Worm (Caenorhabditis elegans) whole organism, L1 larva: ENCODE measurements around the gene nspd-3.

Experiments used
- C04F5.9 ChIP-seq: sonication (generic microtip); optimal IDR thresholded peaks from 2 replicates; lab custom pipeline; 2016; ENCODE audit warnings: missing genetic modification characterization, missing compliant biosample characterization
- C34B4.2 ChIP-seq: sonication (generic microtip); optimal IDR thresholded peaks from 2 replicates; lab custom pipeline; 2017; ENCODE audit warnings: mild to moderate bottlenecking, missing genetic modification characterization, missing compliant biosample characterization
- F16B12.6 ChIP-seq: fragments of 150-350 bp; optimal IDR thresholded peaks from 2 replicates; lab custom pipeline; 2014; ENCODE audit warnings: missing biosample characterization, missing genetic modification characterization
- Y116A8C.19 ChIP-seq: sonication (generic microtip); optimal IDR thresholded peaks from 2 replicates; lab custom pipeline; 2016; ENCODE audit warnings: missing compliant biosample characterization, missing genetic modification characterization, borderline replicate concordance
- aha-1 ChIP-seq: fragments of 150-350 bp; optimal IDR thresholded peaks from 2 replicates; lab custom pipeline; 2014; ENCODE audit warnings: missing biosample characterization, missing genetic modification characterization
- aly-2 ChIP-seq: fragments of 150-350 bp; optimal IDR thresholded peaks from 2 replicates; lab custom pipeline; 2014; ENCODE audit warnings: missing biosample characterization, missing genetic modification characterization
- blmp-1 ChIP-seq: fragments of 150-350 bp; optimal IDR thresholded peaks from 2 replicates; lab custom pipeline; 2014; ENCODE audit warnings: missing biosample characterization, missing genetic modification characterization
- ceh-82 ChIP-seq, 3 experiments: fragments of 150-350 bp in 1 of 3; sonication (generic microtip) in 2 of 3; optimal IDR thresholded peaks; 2 replicates each; lab custom pipeline; 2014 to 2017; ENCODE audit warnings: missing biosample characterization in 3 of 3, missing genetic modification characterization in 3 of 3
- ceh-88 ChIP-seq: fragments of 200-800 bp; sonication (Bioruptor generic); IDR thresholded peaks from 2 replicates; pipeline ENCODE4 v1.3.6; 2022; ENCODE audit warnings: missing genetic modification characterization, missing compliant biosample characterization
- dpl-1 ChIP-seq, 3 experiments: fragments of 150-350 bp in 2 of 3; sonication (generic microtip) in 1 of 3; optimal IDR thresholded peaks; 2 replicates each; lab custom pipeline; 2014 to 2017; ENCODE audit warnings: missing biosample characterization in 3 of 3, missing genetic modification characterization in 3 of 3, missing genetic modification reagents in 3 of 3
- efl-1 ChIP-seq, 4 experiments: fragments of 150-350 bp; optimal IDR thresholded peaks in 3 of 4; peaks in 1 of 4; 1 replicate in 1 of 4; 2 replicates in 3 of 4; lab custom pipeline; 2014; ENCODE audit warnings: missing biosample characterization in 2 of 4, missing genetic modification characterization in 2 of 4, missing genetic modification reagents in 2 of 4
- efl-3 ChIP-seq: fragments of 200-800 bp; sonication (Bioruptor generic); optimal IDR thresholded peaks from 2 replicates; lab custom pipeline; 2018; ENCODE audit warnings: mild to moderate bottlenecking, missing genetic modification characterization, missing compliant biosample characterization
- egl-27 ChIP-seq, 2 experiments: fragments of 150-350 bp in 1 of 2; sonication (generic microtip); optimal IDR thresholded peaks; 3 replicates each; lab custom pipeline; 2017 to 2018; ENCODE audit warnings: missing biosample characterization in 2 of 2, missing genetic modification characterization in 2 of 2, missing genetic modification reagents in 2 of 2
- elt-2 ChIP-seq: sonication (generic microtip); optimal IDR thresholded peaks from 2 replicates; lab custom pipeline; 2016; ENCODE audit warnings: missing genetic modification characterization, mild to moderate bottlenecking, inconsistent platforms, missing compliant biosample characterization, missing genetic modification reagents
- elt-3 ChIP-seq, 6 experiments: fragments of 150-350 bp in 1 of 6; sonication (generic microtip); optimal IDR thresholded peaks; 2 replicates each; lab custom pipeline; 2017 to 2018; ENCODE audit warnings: missing biosample characterization in 6 of 6, missing genetic modification characterization in 6 of 6, inconsistent platforms in 1 of 6
- ets-5 ChIP-seq: fragments of 200-800 bp; sonication (Bioruptor generic); IDR thresholded peaks from 2 replicates; pipeline ENCODE4 v1.3.6; 2022; ENCODE audit warnings: missing genetic modification characterization, missing compliant biosample characterization
- fkh-10 ChIP-seq: sonication (generic microtip); optimal IDR thresholded peaks from 2 replicates; lab custom pipeline; 2017; ENCODE audit warnings: missing biosample characterization, missing genetic modification reagents, missing genetic modification characterization
- fkh-4 ChIP-seq: sonication (generic microtip); optimal IDR thresholded peaks from 2 replicates; lab custom pipeline; 2016; ENCODE audit warnings: missing compliant biosample characterization, missing genetic modification characterization, borderline replicate concordance
- fkh-8 ChIP-seq: sonication (generic microtip); optimal IDR thresholded peaks from 2 replicates; lab custom pipeline; 2016; ENCODE audit warnings: mild to moderate bottlenecking, missing genetic modification characterization, missing compliant biosample characterization
- fos-1 ChIP-seq: fragments of 150-350 bp; optimal IDR thresholded peaks from 2 replicates; lab custom pipeline; 2014; ENCODE audit warnings: missing biosample characterization, missing genetic modification characterization
- grh-1 ChIP-seq: fragments of 200-800 bp; sonication (Bioruptor generic); IDR thresholded peaks from 2 replicates; pipeline ENCODE4 v1.3.6; 2022; ENCODE audit warnings: missing genetic modification reagents, missing genetic modification characterization, missing compliant biosample characterization
- hpl-2 ChIP-seq: fragments of 150-350 bp; optimal IDR thresholded peaks from 2 replicates; lab custom pipeline; 2014; ENCODE audit warnings: missing biosample characterization, missing genetic modification reagents, missing genetic modification characterization
- irx-1 ChIP-seq: sonication (generic microtip); optimal IDR thresholded peaks from 2 replicates; lab custom pipeline; 2016; ENCODE audit warnings: missing genetic modification characterization, missing compliant biosample characterization
- isw-1 ChIP-seq: fragments of 200-800 bp; sonication (Bioruptor generic); IDR thresholded peaks from 2 replicates; pipeline ENCODE4 v1.3.6; 2022; ENCODE audit warnings: missing genetic modification characterization, missing compliant biosample characterization
- jun-1 ChIP-seq: fragments of 150-350 bp; optimal IDR thresholded peaks from 2 replicates; lab custom pipeline; 2014; ENCODE audit warnings: missing biosample characterization, missing genetic modification reagents, missing genetic modification characterization
- lin-14 ChIP-seq: fragments of 200-800 bp; sonication (Bioruptor generic); optimal IDR thresholded peaks from 2 replicates; lab custom pipeline; 2018; ENCODE audit warnings: mild to moderate bottlenecking, missing genetic modification characterization, moderate library complexity, missing compliant biosample characterization
- lin-35 ChIP-seq, 2 experiments: fragments of 150-350 bp; optimal IDR thresholded peaks; 2 replicates each; lab custom pipeline; 2014; ENCODE audit warnings: missing biosample characterization in 2 of 2, missing genetic modification characterization in 2 of 2, missing genetic modification reagents in 2 of 2
- lin-39 ChIP-seq: fragments of 150-350 bp; optimal IDR thresholded peaks from 2 replicates; lab custom pipeline; 2014; ENCODE audit warnings: missing biosample characterization, missing genetic modification reagents, missing genetic modification characterization
- lir-3 ChIP-seq: sonication (generic microtip); optimal IDR thresholded peaks from 2 replicates; lab custom pipeline; 2016; ENCODE audit warnings: mild to moderate bottlenecking, missing genetic modification characterization, moderate library complexity, missing compliant biosample characterization; ENCODE audit not compliant: poor library complexity
- lsy-2 ChIP-seq, 2 experiments: fragments of 150-350 bp; optimal IDR thresholded peaks; 2 replicates each; lab custom pipeline; 2014; ENCODE audit warnings: missing biosample characterization in 2 of 2, missing genetic modification characterization in 2 of 2
- mab-9 ChIP-seq: fragments of 200-800 bp; sonication (Bioruptor generic); IDR thresholded peaks from 2 replicates; pipeline ENCODE4 v1.3.6; 2022; ENCODE audit warnings: missing genetic modification reagents, missing genetic modification characterization, missing compliant biosample characterization
- mef-2 ChIP-seq: fragments of 150-350 bp; optimal IDR thresholded peaks from 2 replicates; lab custom pipeline; 2014; ENCODE audit warnings: missing biosample characterization, missing genetic modification characterization
- nhr-11 ChIP-seq: fragments of 150-350 bp; optimal IDR thresholded peaks from 2 replicates; lab custom pipeline; 2014; ENCODE audit warnings: missing biosample characterization, missing genetic modification characterization
- nhr-20 ChIP-seq: sonication (generic microtip); optimal IDR thresholded peaks from 2 replicates; lab custom pipeline; 2016; ENCODE audit warnings: mild to moderate bottlenecking, missing genetic modification characterization, missing compliant biosample characterization
- nhr-237 ChIP-seq: fragments of 150-350 bp; optimal IDR thresholded peaks from 2 replicates; lab custom pipeline; 2014; ENCODE audit warnings: missing biosample characterization, missing genetic modification characterization
- nhr-47 ChIP-seq: sonication (generic microtip); optimal IDR thresholded peaks from 2 replicates; lab custom pipeline; 2016; ENCODE audit warnings: mild to moderate bottlenecking, missing genetic modification characterization, moderate library complexity, missing compliant biosample characterization
- nhr-71 ChIP-seq: sonication (generic microtip); optimal IDR thresholded peaks from 2 replicates; lab custom pipeline; 2016; ENCODE audit warnings: mild to moderate bottlenecking, missing genetic modification characterization, moderate library complexity, missing compliant biosample characterization
- nhr-76 ChIP-seq: sonication (generic microtip); optimal IDR thresholded peaks from 2 replicates; lab custom pipeline; 2017; ENCODE audit warnings: missing biosample characterization, missing genetic modification characterization
- nhr-85 ChIP-seq: sonication (generic microtip); peaks from one replicate; lab custom pipeline; 2016; ENCODE audit warnings: missing genetic modification characterization, inconsistent platforms, missing compliant biosample characterization
- rnt-1 ChIP-seq: sonication (generic microtip); optimal IDR thresholded peaks from 2 replicates; lab custom pipeline; 2016; ENCODE audit warnings: mild to moderate bottlenecking, missing genetic modification characterization, moderate library complexity, missing compliant biosample characterization
- snu-23 ChIP-seq: sonication (generic microtip); optimal IDR thresholded peaks from 2 replicates; lab custom pipeline; 2016; ENCODE audit warnings: missing genetic modification characterization, missing compliant biosample characterization
- sox-4 ChIP-seq: sonication (generic microtip); optimal IDR thresholded peaks from 2 replicates; lab custom pipeline; 2016; ENCODE audit warnings: missing genetic modification characterization, missing compliant biosample characterization
- tbx-2 ChIP-seq: sonication (generic microtip); optimal IDR thresholded peaks from 2 replicates; lab custom pipeline; 2016; ENCODE audit warnings: missing genetic modification characterization, missing compliant biosample characterization
- tlp-1 ChIP-seq: fragments of 150-350 bp; optimal IDR thresholded peaks from 2 replicates; lab custom pipeline; 2014; ENCODE audit warnings: missing biosample characterization, missing genetic modification characterization
- unc-130 ChIP-seq: fragments of 150-350 bp; optimal IDR thresholded peaks from 2 replicates; lab custom pipeline; 2017; ENCODE audit warnings: missing biosample characterization, missing genetic modification characterization, inconsistent platforms
- xbp-1 ChIP-seq: sonication (generic microtip); optimal IDR thresholded peaks from 2 replicates; lab custom pipeline; 2016; ENCODE audit warnings: missing genetic modification characterization, missing compliant biosample characterization
- zag-1 ChIP-seq: fragments of 150-350 bp; optimal IDR thresholded peaks from 2 replicates; lab custom pipeline; 2014; ENCODE audit warnings: missing biosample characterization, missing genetic modification characterization
- zip-4 ChIP-seq: fragments of 200-800 bp; sonication (Bioruptor generic); optimal IDR thresholded peaks from 2 replicates; lab custom pipeline; 2018; ENCODE audit warnings: mild to moderate bottlenecking, missing genetic modification characterization, moderate library complexity, missing compliant biosample characterization
- ztf-11 ChIP-seq, 2 experiments: sonication (generic microtip); optimal IDR thresholded peaks; 2 replicates each; lab custom pipeline; 2016 to 2017; ENCODE audit warnings: missing genetic modification characterization in 2 of 2, missing biosample characterization in 1 of 2, missing compliant biosample characterization in 1 of 2

Gene nspd-3

ce11 chrIV:5134798-5135197 is 28.0 kb downstream of the nspd-3 start:
- TF ChIP-seq efl-3 (GFP tag; lab: Kevin White, UChicago), result no peak
- TF ChIP-seq unc-130 (tag; lab: Kevin White, UChicago), result no peak
- no peak for TF ChIP-seq nhr-47
- TF ChIP-seq egl-27 (tag; optimal IDR thresholded peaks at IDR 0.05; lab: Kevin White, UChicago), result no peak
- peak; percentile 5 to 16 for TF ChIP-seq lin-35 (GFP tag; optimal IDR thresholded peaks at IDR 0.05; lab: Kevin White, UChicago)
- TF ChIP-seq nhr-85 (tag; lab: Kevin White, UChicago), result peak; percentile 57
- TF ChIP-seq isw-1, result no peak
- TF ChIP-seq ceh-82 (tag; optimal IDR thresholded peaks at IDR 0.05; lab: Kevin White, UChicago), result no peak
- no peak for TF ChIP-seq irx-1 (tag; lab: Kevin White, UChicago)
- peak; percentile 22 for TF ChIP-seq blmp-1 (tag; lab: Kevin White, UChicago)
- TF ChIP-seq nhr-76 (tag; lab: Kevin White, UChicago), result no peak
- peak; percentile 59 for TF ChIP-seq fos-1
- TF ChIP-seq lin-14 (GFP tag; lab: Kevin White, UChicago), result peak; percentile 59
- TF ChIP-seq aly-2 (tag; lab: Kevin White, UChicago), result no peak
- no peak for TF ChIP-seq rnt-1
- TF ChIP-seq tbx-2 (tag; lab: Kevin White, UChicago), result no peak
- no peak for TF ChIP-seq elt-3 (tag; optimal IDR thresholded peaks at IDR 0.05; lab: Kevin White, UChicago)

ce11 chrIV:5133791-5134370 is 29.0 kb downstream of the nspd-3 start:
- no peak for TF ChIP-seq irx-1 (tag; lab: Kevin White, UChicago)
- no peak for TF ChIP-seq zip-4
- no peak for TF ChIP-seq sox-4 (tag; lab: Kevin White, UChicago)
- TF ChIP-seq jun-1 (tag; lab: Kevin White, UChicago), result no peak
- no peak for TF ChIP-seq fkh-8 (tag; lab: Kevin White, UChicago)
- no peak for TF ChIP-seq nhr-76 (tag; lab: Kevin White, UChicago)
- no peak for TF ChIP-seq zag-1
- no peak for TF ChIP-seq fkh-4
- peak; percentile 28 for TF ChIP-seq nhr-47
- no peak for TF ChIP-seq lin-39 (tag; lab: Kevin White, UChicago)
- no peak for TF ChIP-seq F16B12.6
- TF ChIP-seq lir-3 (tag; lab: Kevin White, UChicago), result no peak
- no peak for TF ChIP-seq efl-1 (optimal IDR thresholded peaks at IDR 0.05; lab: Kevin White, UChicago)
- TF ChIP-seq efl-1 (GFP tag; optimal IDR thresholded peaks at IDR 0.05 in 1 of 2; lab: Kevin White, UChicago), result peak in 1 of 2 experiments; percentile 90
- no peak for TF ChIP-seq fkh-10
- TF ChIP-seq grh-1 (GFP tag; lab: Robert Waterston, UW), result no peak
- peak; percentile 70 for TF ChIP-seq lin-14 (GFP tag; lab: Kevin White, UChicago)
- TF ChIP-seq xbp-1, result no peak
- TF ChIP-seq hpl-2 (GFP tag; lab: Kevin White, UChicago), result no peak
- TF ChIP-seq nhr-11 (tag; lab: Kevin White, UChicago), result no peak
- TF ChIP-seq nhr-85 (tag; lab: Kevin White, UChicago), result no peak
- no peak for TF ChIP-seq elt-2
- no peak for TF ChIP-seq ets-5 (GFP tag; lab: Robert Waterston, UW)
- no peak for TF ChIP-seq nhr-237 (tag; lab: Kevin White, UChicago)
- no peak for TF ChIP-seq fos-1
- TF ChIP-seq ztf-11 (tag; optimal IDR thresholded peaks at IDR 0.05; lab: Kevin White, UChicago), result peak in 1 of 2 experiments; percentile 16
- TF ChIP-seq nhr-20, result no peak
- TF ChIP-seq elt-3 (tag; optimal IDR thresholded peaks at IDR 0.05; lab: Kevin White, UChicago), result peak in 2 of 6 experiments; percentile 26 to 36
- TF ChIP-seq Y116A8C.19 (tag; lab: Kevin White, UChicago), result no peak
- TF ChIP-seq C04F5.9 (tag; lab: Kevin White, UChicago), result no peak
- peak in 1 of 3 experiments; percentile 20 for TF ChIP-seq dpl-1 (GFP tag; optimal IDR thresholded peaks at IDR 0.05; lab: Kevin White, UChicago)
- TF ChIP-seq aly-2 (tag; lab: Kevin White, UChicago), result no peak
- no peak for TF ChIP-seq mef-2 (tag; lab: Kevin White, UChicago)
- TF ChIP-seq snu-23 (GFP tag; lab: Kevin White, UChicago), result peak; percentile 31
- peak; percentile 11 to 34 for TF ChIP-seq lin-35 (GFP tag; optimal IDR thresholded peaks at IDR 0.05; lab: Kevin White, UChicago)
- TF ChIP-seq isw-1, result no peak
- no peak for TF ChIP-seq tlp-1 (tag; lab: Kevin White, UChicago)
- no peak for TF ChIP-seq C34B4.2 (tag; lab: Kevin White, UChicago)
- TF ChIP-seq nhr-71, result peak; percentile 53
- TF ChIP-seq ceh-88 (GFP tag; lab: Robert Waterston, UW), result no peak
- no peak for TF ChIP-seq aha-1
- TF ChIP-seq mab-9 (GFP tag; lab: Robert Waterston, UW), result no peak
- TF ChIP-seq lsy-2 (tag; optimal IDR thresholded peaks at IDR 0.05; lab: Kevin White, UChicago), result peak; percentile 15 to 53
